Fruit fly (Drosophila melanogaster) whole organism: ENCODE data around the gene CG42237.

Source experiments
- CG8478 ChIP-seq: fragments of >200 bp; optimal IDR thresholded peaks from 2 replicates; lab custom pipeline; 2018; ENCODE audit warnings: inconsistent platforms
- Dll ChIP-seq: fragments of >200 bp; optimal IDR thresholded peaks from 2 replicates; lab custom pipeline; 2017
- EcR ChIP-seq, 2 experiments: fragments of >200 bp; optimal IDR thresholded peaks; 2 replicates each; lab custom pipeline; 2017; ENCODE audit warnings: missing biosample characterization in 2 of 2, missing genetic modification characterization in 2 of 2, missing genetic modification reagents in 2 of 2
- pan ChIP-seq: fragments of >200 bp; optimal IDR thresholded peaks from 2 replicates; lab custom pipeline; 2017
- psq ChIP-seq: fragments of >200 bp; optimal IDR thresholded peaks from 2 replicates; lab custom pipeline; 2017
- usp ChIP-seq: fragments of >200 bp; optimal IDR thresholded peaks from 2 replicates; lab custom pipeline; 2017; ENCODE audit warnings: missing biosample characterization, missing genetic modification characterization, mixed read lengths

CG42237 gene

dm6 chrX:13114861-13115260 lies at the start of gene CG42237:
Gene CG42237, plus strand, starts transcription at chrX:13115131.
- no peak for TF ChIP-seq pan (lab: Kevin White, UChicago)
- no peak for TF ChIP-seq usp (GFP tag; lab: Kevin White, UChicago)
- no peak for TF ChIP-seq Dll (lab: Kevin White, UChicago)
- no peak for TF ChIP-seq CG8478 (lab: Kevin White, UChicago)
- TF ChIP-seq psq, result no peak
- TF ChIP-seq EcR (GFP tag; optimal IDR thresholded peaks at IDR 0.05; lab: Kevin White, UChicago), result no peak

dm6 chrX:13087333-13087828 lies 27.6 kb upstream of the CG42237 start:
- TF ChIP-seq EcR (GFP tag; optimal IDR thresholded peaks at IDR 0.05; lab: Kevin White, UChicago), result no peak
- TF ChIP-seq CG8478 (lab: Kevin White, UChicago), result no peak
- no peak for TF ChIP-seq pan (lab: Kevin White, UChicago)
- TF ChIP-seq psq, result no peak
- peak; percentile 15 for TF ChIP-seq Dll (lab: Kevin White, UChicago)
- no peak for TF ChIP-seq usp (GFP tag; lab: Kevin White, UChicago)

- no peak for TF ChIP-seq Dll (lab: Kevin White, UChicago)
- TF ChIP-seq EcR (GFP tag; optimal IDR thresholded peaks at IDR 0.05; lab: Kevin White, UChicago), result no peak
- TF ChIP-seq pan (lab: Kevin White, UChicago), result no peak
- no peak for TF ChIP-seq CG8478 (lab: Kevin White, UChicago)
- no peak for TF ChIP-seq psq
Measured at dm6 chrX:13088025-13088805, 26.7 kb upstream of the CG42237 start.

dm6 chrX:13089375-13089774 lies 25.6 kb upstream of the CG42237 start:
- no peak for TF ChIP-seq CG8478 (lab: Kevin White, UChicago)
- TF ChIP-seq EcR (GFP tag; optimal IDR thresholded peaks at IDR 0.05; lab: Kevin White, UChicago), result no peak
- no peak for TF ChIP-seq Dll (lab: Kevin White, UChicago)
- TF ChIP-seq usp (GFP tag; lab: Kevin White, UChicago), result no peak
- no peak for TF ChIP-seq pan (lab: Kevin White, UChicago)
- no peak for TF ChIP-seq psq

- TF ChIP-seq Dll (lab: Kevin White, UChicago) (peak; percentile 45), pan (lab: Kevin White, UChicago) (no peak), CG8478 (lab: Kevin White, UChicago) (peak; percentile 66)
Measured at dm6 chrX:13089920-13090655, 24.8 kb upstream of the CG42237 start, which contains the start of gene hep. Gene hep, minus strand, starts transcription at chrX:13090434.

- no peak for TF ChIP-seq usp (GFP tag; lab: Kevin White, UChicago)
- no peak for TF ChIP-seq EcR (GFP tag; optimal IDR thresholded peaks at IDR 0.05; lab: Kevin White, UChicago)
- no peak for TF ChIP-seq psq
- no peak for TF ChIP-seq CG8478 (lab: Kevin White, UChicago)
- TF ChIP-seq pan (lab: Kevin White, UChicago), result no peak
- no peak for TF ChIP-seq Dll (lab: Kevin White, UChicago)
Measured at dm6 chrX:13090656-13091261, 24.2 kb upstream of the CG42237 start, which contains the start of gene lic. Gene lic, plus strand, starts transcription at chrX:13091145.

dm6 chrX:13091859-13092258 lies 23.1 kb upstream of the CG42237 start:
- TF ChIP-seq psq (no peak), CG8478 (lab: Kevin White, UChicago) (no peak), EcR (GFP tag; optimal IDR thresholded peaks at IDR 0.05; lab: Kevin White, UChicago) (no peak), usp (GFP tag; lab: Kevin White, UChicago) (no peak), Dll (lab: Kevin White, UChicago) (no peak), pan (lab: Kevin White, UChicago) (no peak)

- TF ChIP-seq psq (no peak), usp (GFP tag; lab: Kevin White, UChicago) (no peak), EcR (GFP tag; optimal IDR thresholded peaks at IDR 0.05; lab: Kevin White, UChicago) (no peak)
Measured at dm6 chrX:13094085-13094764, 20.7 kb upstream of the CG42237 start, which contains the start of gene CG2200. Gene CG2200, plus strand, starts transcription at chrX:13094299.

- TF ChIP-seq Dll (lab: Kevin White, UChicago), result no peak
- no peak for TF ChIP-seq psq
- TF ChIP-seq CG8478 (lab: Kevin White, UChicago), result no peak
Measured at dm6 chrX:13099919-13100318, 15.0 kb upstream of the CG42237 start.

dm6 chrX:13101817-13102216 lies 13.1 kb upstream of the CG42237 start:
- TF ChIP-seq psq (no peak), Dll (lab: Kevin White, UChicago) (no peak), pan (lab: Kevin White, UChicago) (no peak)

dm6 chrX:13104571-13104970 lies 10.4 kb upstream of the CG42237 start:
- TF ChIP-seq psq (no peak), EcR (GFP tag; optimal IDR thresholded peaks at IDR 0.05; lab: Kevin White, UChicago) (no peak), usp (GFP tag; lab: Kevin White, UChicago) (no peak), CG8478 (lab: Kevin White, UChicago) (no peak), pan (lab: Kevin White, UChicago) (no peak), Dll (lab: Kevin White, UChicago) (no peak)
